Fruit fly (Drosophila melanogaster) whole organism, embryonic: ENCODE measurements around the gene CG7362.
A peak's percentile ranks its signal among the peaks of the same experiment; 100 is the strongest.

Experiments used
- Ada2b ChIP-seq: fragments of 200-800 bp; sonication (Bioruptor generic); IDR thresholded peaks from 2 replicates; pipeline ENCODE4 v1.3.6; 2022; ENCODE audit warnings: missing biosample characterization, missing genetic modification characterization
- Atf3 ChIP-seq: fragments of 200-800 bp; sonication (Bioruptor generic); optimal IDR thresholded peaks from 3 replicates; lab custom pipeline; 2016; ENCODE audit warnings: missing biosample characterization, missing genetic modification characterization
- Blimp-1 ChIP-seq: fragments of 200-800 bp; sonication (Bioruptor generic); optimal IDR thresholded peaks from 3 replicates; lab custom pipeline; 2018; ENCODE audit warnings: missing biosample characterization, missing genetic modification characterization, mild to moderate bottlenecking, moderate library complexity, missing genetic modification reagents
- C15 ChIP-seq: fragments of 200-800 bp; sonication (Bioruptor generic); IDR thresholded peaks from 3 replicates; pipeline ENCODE4 v1.3.6; 2022; ENCODE audit warnings: missing biosample characterization, missing genetic modification characterization
- CG11093 ChIP-seq: fragments of 200-800 bp; sonication (Bioruptor generic); IDR thresholded peaks from 3 replicates; pipeline ENCODE4 v1.3.6; 2022; ENCODE audit warnings: missing biosample characterization, missing genetic modification characterization
- CG11696 ChIP-seq: fragments of 200-800 bp; sonication (Bioruptor generic); IDR thresholded peaks from 2 replicates; pipeline ENCODE4 v1.3.6; 2022; ENCODE audit warnings: missing biosample characterization, missing genetic modification characterization
- CG14050 ChIP-seq: fragments of 200-800 bp; sonication (Bioruptor generic); IDR thresholded peaks from 3 replicates; pipeline ENCODE4 v1.3.6; 2022; ENCODE audit warnings: missing biosample characterization, missing genetic modification characterization
- CG1602 ChIP-seq: fragments of 200-800 bp; sonication (Bioruptor generic); optimal IDR thresholded peaks from 3 replicates; lab custom pipeline; 2016; ENCODE audit warnings: missing biosample characterization, missing genetic modification characterization
- CG17361 ChIP-seq: fragments of 200-800 bp; sonication (Bioruptor generic); IDR thresholded peaks from 3 replicates; pipeline ENCODE4 v1.3.6; 2022; ENCODE audit warnings: missing biosample characterization, missing genetic modification characterization
- CG2199 ChIP-seq: fragments of 200-800 bp; sonication (Bioruptor generic); IDR thresholded peaks from 3 replicates; pipeline ENCODE4 v1.3.6; 2022; ENCODE audit warnings: missing biosample characterization, missing genetic modification characterization
- CG30020 ChIP-seq: fragments of 200-800 bp; optimal IDR thresholded peaks from 2 replicates; lab custom pipeline; 2019; ENCODE audit warnings: missing biosample characterization, mild to moderate bottlenecking, missing genetic modification characterization, moderate library complexity
- CG4282 ChIP-seq: fragments of 200-800 bp; sonication (Bioruptor generic); optimal IDR thresholded peaks from 2 replicates; lab custom pipeline; 2016; ENCODE audit warnings: missing biosample characterization, missing genetic modification characterization
- CG8281 ChIP-seq: fragments of 200-800 bp; sonication (Bioruptor generic); optimal IDR thresholded peaks from 2 replicates; lab custom pipeline; 2018; ENCODE audit warnings: missing biosample characterization, mild to moderate bottlenecking, missing genetic modification characterization, moderate library complexity
- D ChIP-seq, 2 experiments: fragments of 200-800 bp in 1 of 2; fragments of >200 bp in 1 of 2; sonication (Bioruptor generic) in 1 of 2; optimal IDR thresholded peaks; 2 replicates in 1 of 2; 3 replicates in 1 of 2; lab custom pipeline; 2017; ENCODE audit warnings: mild to moderate bottlenecking in 1 of 2, missing biosample characterization in 1 of 2, missing genetic modification characterization in 1 of 2, missing genetic modification reagents in 1 of 2
- Dip2 ChIP-seq: fragments of 200-800 bp; sonication (Bioruptor generic); IDR thresholded peaks from 2 replicates; pipeline ENCODE4 v1.3.6; 2022; ENCODE audit warnings: missing biosample characterization, missing genetic modification characterization
- Hand ChIP-seq: fragments of 200-800 bp; sonication (Bioruptor generic); optimal IDR thresholded peaks from 2 replicates; lab custom pipeline; 2017; ENCODE audit warnings: mild to moderate bottlenecking, missing biosample characterization, missing genetic modification reagents, missing genetic modification characterization
- Med ChIP-seq: fragments of 200-800 bp; sonication (Bioruptor generic); peaks from one replicate; lab custom pipeline; 2016; ENCODE audit warnings: missing biosample characterization, missing genetic modification characterization, mild to moderate bottlenecking, inconsistent platforms, moderate library complexity
- Mrtf ChIP-seq: fragments of 200-800 bp; sonication (Bioruptor generic); IDR thresholded peaks from 3 replicates; pipeline ENCODE4 v1.3.6; 2022; ENCODE audit warnings: missing biosample characterization, missing genetic modification characterization
- NC2β ChIP-seq: fragments of 200-800 bp; sonication (Bioruptor generic); optimal IDR thresholded peaks from 2 replicates; lab custom pipeline; 2016; ENCODE audit warnings: missing biosample characterization, missing genetic modification characterization
- Optix ChIP-seq: fragments of 200-800 bp; sonication (Bioruptor generic); IDR thresholded peaks from 3 replicates; pipeline ENCODE4 v1.3.6; 2022; ENCODE audit warnings: missing biosample characterization, missing genetic modification characterization
- PHDP ChIP-seq: fragments of 200-800 bp; sonication (Bioruptor generic); optimal IDR thresholded peaks from 3 replicates; lab custom pipeline; 2018; ENCODE audit warnings: missing biosample characterization, mild to moderate bottlenecking, missing genetic modification characterization, moderate library complexity
- abd-A ChIP-seq: fragments of 200-800 bp; sonication (Bioruptor generic); optimal IDR thresholded peaks from 3 replicates; lab custom pipeline; 2019; ENCODE audit warnings: missing biosample characterization, mild to moderate bottlenecking, missing genetic modification characterization, moderate library complexity
- ac ChIP-seq: fragments of 200-800 bp; sonication (Bioruptor generic); optimal IDR thresholded peaks from 3 replicates; lab custom pipeline; 2017; ENCODE audit warnings: missing biosample characterization, mild to moderate bottlenecking, missing genetic modification characterization
- aop ChIP-seq: fragments of 200-800 bp; sonication (Bioruptor generic); IDR thresholded peaks from 2 replicates; pipeline ENCODE4 v1.3.6; 2022; ENCODE audit warnings: missing biosample characterization, missing genetic modification characterization
- ap ChIP-seq: fragments of 200-800 bp; sonication (Bioruptor generic); IDR thresholded peaks from 2 replicates; pipeline ENCODE4 v1.3.6; 2022; ENCODE audit warnings: missing biosample characterization, missing genetic modification characterization
- ara ChIP-seq: fragments of 200-800 bp; sonication (Bioruptor generic); IDR thresholded peaks from 2 replicates; pipeline ENCODE4 v1.3.6; 2022; ENCODE audit warnings: missing biosample characterization, missing genetic modification characterization
- bsh ChIP-seq, 2 experiments: fragments of 200-800 bp; sonication (Bioruptor generic); optimal IDR thresholded peaks; 2 replicates each; lab custom pipeline; 2017 to 2018; ENCODE audit warnings: mild to moderate bottlenecking in 2 of 2, missing biosample characterization in 2 of 2, missing genetic modification characterization in 2 of 2, moderate library complexity in 1 of 2
- cg ChIP-seq: fragments of 200-800 bp; sonication (Bioruptor generic); optimal IDR thresholded peaks from 3 replicates; lab custom pipeline; 2019; ENCODE audit warnings: missing biosample characterization, mild to moderate bottlenecking, missing genetic modification characterization, moderate library complexity
- dan ChIP-seq: fragments of 200-800 bp; sonication (Bioruptor generic); IDR thresholded peaks from 2 replicates; pipeline ENCODE4 v1.3.6; 2022; ENCODE audit warnings: missing biosample characterization, missing genetic modification characterization
- dmrt11E ChIP-seq: fragments of 200-800 bp; sonication (Bioruptor generic); optimal IDR thresholded peaks from 3 replicates; lab custom pipeline; 2018; ENCODE audit warnings: missing biosample characterization, mild to moderate bottlenecking, missing genetic modification characterization, moderate library complexity
- dmrt99B ChIP-seq: fragments of 200-800 bp; sonication (Bioruptor generic); optimal IDR thresholded peaks from 2 replicates; lab custom pipeline; 2018; ENCODE audit warnings: missing biosample characterization, mild to moderate bottlenecking, missing genetic modification characterization, moderate library complexity
- eve ChIP-seq, 2 experiments: fragments of >200 bp; optimal IDR thresholded peaks; 2 replicates each; lab custom pipeline; 2017; ENCODE audit warnings: missing biosample characterization in 2 of 2, missing genetic modification characterization in 2 of 2
- gce ChIP-seq: fragments of 200-800 bp; sonication (Bioruptor generic); IDR thresholded peaks from 3 replicates; pipeline ENCODE4 v1.3.6; 2022; ENCODE audit warnings: missing biosample characterization, missing genetic modification characterization
- gem ChIP-seq: fragments of 200-800 bp; sonication (Bioruptor generic); optimal IDR thresholded peaks from 2 replicates; lab custom pipeline; 2019; ENCODE audit warnings: missing biosample characterization, mild to moderate bottlenecking, missing genetic modification characterization, moderate library complexity
- grn ChIP-seq: fragments of 200-800 bp; sonication (Bioruptor generic); optimal IDR thresholded peaks from 3 replicates; lab custom pipeline; 2017; ENCODE audit warnings: missing biosample characterization, missing genetic modification characterization
- gsb-n ChIP-seq: fragments of 200-800 bp; sonication (Bioruptor generic); optimal IDR thresholded peaks from 3 replicates; lab custom pipeline; 2018; ENCODE audit warnings: missing biosample characterization, mild to moderate bottlenecking, missing genetic modification characterization
- maf-S ChIP-seq: fragments of 200-800 bp; sonication (Bioruptor generic); optimal IDR thresholded peaks from 2 replicates; lab custom pipeline; 2016; ENCODE audit warnings: missing biosample characterization, missing genetic modification characterization
- onecut ChIP-seq: fragments of 200-800 bp; sonication (Bioruptor generic); IDR thresholded peaks from 2 replicates; pipeline ENCODE4 v1.3.6; 2022; ENCODE audit warnings: missing biosample characterization, missing genetic modification characterization
- pan ChIP-seq, 4 experiments: fragments of >200 bp in 3 of 4; fragments of 200-800 bp in 1 of 4; sonication (Bioruptor generic) in 1 of 4; optimal IDR thresholded peaks in 3 of 4; IDR thresholded peaks in 1 of 4; 2 replicates each; pipeline versions ENCODE4 v1.3.6 to Lab custom; 2017 to 2022; ENCODE audit warnings: missing biosample characterization in 2 of 4, missing genetic modification characterization in 2 of 4, mixed read lengths in 1 of 4
- pfk ChIP-seq: fragments of 200-800 bp; sonication (Bioruptor generic); optimal IDR thresholded peaks from 2 replicates; lab custom pipeline; 2018; ENCODE audit warnings: missing biosample characterization, mild to moderate bottlenecking, missing genetic modification characterization, moderate library complexity
- phol ChIP-seq: fragments of 200-800 bp; sonication (Bioruptor generic); optimal IDR thresholded peaks from 3 replicates; lab custom pipeline; 2018; ENCODE audit warnings: missing biosample characterization, mild to moderate bottlenecking, missing genetic modification characterization, moderate library complexity
- rib ChIP-seq: fragments of 200-800 bp; sonication (Bioruptor generic); IDR thresholded peaks from 2 replicates; pipeline ENCODE4 v1.3.6; 2022; ENCODE audit warnings: missing biosample characterization, missing genetic modification characterization
- sob ChIP-seq: fragments of 200-800 bp; sonication (Bioruptor generic); IDR thresholded peaks from 2 replicates; pipeline ENCODE4 v1.3.6; 2022; ENCODE audit warnings: missing biosample characterization, missing genetic modification characterization
- sug ChIP-seq: fragments of 200-800 bp; optimal IDR thresholded peaks from 2 replicates; lab custom pipeline; 2019; ENCODE audit warnings: missing biosample characterization, mild to moderate bottlenecking, missing genetic modification characterization, moderate library complexity
- tap ChIP-seq: fragments of 200-800 bp; optimal IDR thresholded peaks from 3 replicates; lab custom pipeline; 2019; ENCODE audit warnings: missing biosample characterization, mild to moderate bottlenecking, missing genetic modification characterization, moderate library complexity
- twi ChIP-seq: fragments of 200-800 bp; optimal IDR thresholded peaks from 2 replicates; lab custom pipeline; 2019; ENCODE audit warnings: missing biosample characterization, mild to moderate bottlenecking, missing genetic modification characterization, moderate library complexity
- vfl ChIP-seq: fragments of 200-800 bp; sonication (Bioruptor generic); optimal IDR thresholded peaks from 2 replicates; lab custom pipeline; 2016; ENCODE audit warnings: missing biosample characterization, missing genetic modification characterization
- wdn ChIP-seq: fragments of 200-800 bp; sonication (Bioruptor generic); IDR thresholded peaks from 2 replicates; pipeline ENCODE4 v1.3.6; 2022; ENCODE audit warnings: missing biosample characterization, missing genetic modification characterization
- zen2 ChIP-seq: fragments of 200-800 bp; sonication (Bioruptor generic); IDR thresholded peaks from 3 replicates; pipeline ENCODE4 v1.3.6; 2022; ENCODE audit warnings: missing biosample characterization, missing genetic modification characterization; ENCODE audit not compliant: partially characterized antibody
- zfh1 ChIP-seq: fragments of 200-800 bp; sonication (Bioruptor generic); IDR thresholded peaks from 3 replicates; pipeline ENCODE4 v1.3.6; 2022; ENCODE audit warnings: missing biosample characterization, missing genetic modification characterization

Gene CG7362

DNA sequence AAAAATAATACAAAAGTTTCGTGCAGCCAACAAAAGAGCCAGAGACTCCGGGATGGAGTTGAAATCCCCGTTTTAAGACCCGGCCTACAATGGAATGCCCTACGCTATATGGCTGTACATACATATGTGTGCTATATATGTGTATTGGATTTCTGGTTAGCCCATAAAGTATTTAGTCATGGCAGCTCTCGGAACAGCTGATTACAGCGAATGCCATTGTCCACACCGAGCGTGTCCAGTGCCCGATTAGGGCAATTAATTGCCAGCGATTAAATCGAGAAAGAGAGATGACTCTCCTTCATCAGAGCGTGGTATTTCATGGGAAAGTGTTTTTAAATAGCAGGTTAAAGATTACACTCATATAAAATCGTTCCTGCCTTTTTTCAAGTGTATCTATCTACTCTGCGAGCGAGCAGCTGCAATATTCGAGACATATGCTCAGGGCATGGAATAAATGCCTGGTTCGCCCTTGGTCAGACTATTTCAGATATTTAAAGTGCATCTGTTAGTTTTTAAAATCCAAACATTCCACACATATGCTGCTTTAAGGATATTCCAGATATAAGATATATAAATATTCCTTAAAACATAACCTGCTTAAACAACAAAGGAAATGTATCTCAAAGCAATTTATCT, 37.1 kb downstream of the CG7362 start (continued):
- TF ChIP-seq Atf3 (no peak), Hand (GFP tag; lab: Kevin White, UChicago) (no peak), onecut (GFP tag; lab: Robert Waterston, UW) (no peak), CG11696 (GFP tag; lab: Robert Waterston, UW) (no peak), CG2199 (no peak), CG8281 (tag; lab: Kevin White, UChicago) (no peak), CG17361 (GFP tag; lab: Robert Waterston, UW) (no peak), gce (GFP tag; lab: Robert Waterston, UW) (0 out of 3 replicates have a peak, but pooled peaks have one; percentile 31), ac (GFP tag; lab: Kevin White, UChicago) (peak; percentile 43), CG4282 (no peak), eve (GFP tag; optimal IDR thresholded peaks at IDR 0.05; lab: Kevin White, UChicago) (no peak), D (optimal IDR thresholded peaks at IDR 0.05; lab: Kevin White, UChicago) (no peak), D (GFP tag; optimal IDR thresholded peaks at IDR 0.05; lab: Kevin White, UChicago) (no peak), NC2β (no peak), ara (GFP tag; lab: Robert Waterston, UW) (peak; percentile 19; the same call in 1 of the 2 replicates), dan (GFP tag; lab: Robert Waterston, UW) (0 out of 2 replicates have a peak, but pooled peaks have one; percentile 16), wdn (no peak), abd-A (tag; lab: Kevin White, UChicago) (no peak), pfk (GFP tag; lab: Kevin White, UChicago) (no peak), bsh (GFP tag; optimal IDR thresholded peaks at IDR 0.05; lab: Kevin White, UChicago) (peak; percentile 27 to 38), tap (tag; lab: Kevin White, UChicago) (no peak), PHDP (no peak), cg (peak; percentile 41), pan (optimal IDR thresholded peaks at IDR 0.05; lab: Kevin White, UChicago) (no peak), pan (GFP tag; optimal IDR thresholded peaks at IDR 0.05 in 1 of 2, IDR thresholded peaks at IDR 0.05 in 1 of 2) (peak in 1 of 2 experiments; percentile 14), twi (peak; percentile 100), Mrtf (GFP tag; lab: Robert Waterston, UW) (no peak), CG1602 (no peak), zen2 (GFP tag; lab: Robert Waterston, UW) (no peak), dmrt99B (tag; lab: Kevin White, UChicago) (no peak), maf-S (GFP tag; lab: Kevin White, UChicago) (no peak), vfl (GFP tag; lab: Kevin White, UChicago) (no peak), zfh1 (GFP tag; lab: Robert Waterston, UW) (no peak), rib (GFP tag; lab: Robert Waterston, UW) (no peak), CG11093 (GFP tag; lab: Robert Waterston, UW) (no peak), dmrt11E (tag; lab: Kevin White, UChicago) (peak; percentile 36), CG30020 (tag; lab: Kevin White, UChicago) (no peak), Optix (GFP tag; lab: Robert Waterston, UW) (no peak), sug (tag; lab: Kevin White, UChicago) (peak; percentile 24), C15 (no peak), gsb-n (tag; lab: Kevin White, UChicago) (peak; percentile 59), grn (GFP tag; lab: Kevin White, UChicago) (peak; percentile 72), Dip2 (GFP tag; lab: Robert Waterston, UW) (no peak), Blimp-1 (GFP tag; lab: Kevin White, UChicago) (peak; percentile 1), sob (GFP tag; lab: Robert Waterston, UW) (no peak), CG14050 (GFP tag; lab: Robert Waterston, UW) (no peak), Med (GFP tag; lab: Kevin White, UChicago) (peak; percentile 51), phol (tag; lab: Kevin White, UChicago) (no peak), gem (tag; lab: Kevin White, UChicago) (no peak), aop (GFP tag; lab: Robert Waterston, UW) (no peak), ap (GFP tag; lab: Robert Waterston, UW) (no peak), Ada2b (no peak)
